Fruit fly (Drosophila melanogaster) whole organism: ENCODE results near the gene capu.

ENCODE experiments used
- Dll ChIP-seq: fragments of >200 bp; optimal IDR thresholded peaks from 2 replicates; lab custom pipeline; 2017
- EcR ChIP-seq, 2 experiments: fragments of >200 bp; optimal IDR thresholded peaks; 2 replicates each; lab custom pipeline; 2017; ENCODE audit warnings: missing biosample characterization in 2 of 2, missing genetic modification characterization in 2 of 2, missing genetic modification reagents in 2 of 2
- pan ChIP-seq: fragments of >200 bp; optimal IDR thresholded peaks from 2 replicates; lab custom pipeline; 2017
- psq ChIP-seq: fragments of >200 bp; optimal IDR thresholded peaks from 2 replicates; lab custom pipeline; 2017
- usp ChIP-seq: fragments of >200 bp; optimal IDR thresholded peaks from 2 replicates; lab custom pipeline; 2017; ENCODE audit warnings: missing biosample characterization, missing genetic modification characterization, mixed read lengths

DNA sequence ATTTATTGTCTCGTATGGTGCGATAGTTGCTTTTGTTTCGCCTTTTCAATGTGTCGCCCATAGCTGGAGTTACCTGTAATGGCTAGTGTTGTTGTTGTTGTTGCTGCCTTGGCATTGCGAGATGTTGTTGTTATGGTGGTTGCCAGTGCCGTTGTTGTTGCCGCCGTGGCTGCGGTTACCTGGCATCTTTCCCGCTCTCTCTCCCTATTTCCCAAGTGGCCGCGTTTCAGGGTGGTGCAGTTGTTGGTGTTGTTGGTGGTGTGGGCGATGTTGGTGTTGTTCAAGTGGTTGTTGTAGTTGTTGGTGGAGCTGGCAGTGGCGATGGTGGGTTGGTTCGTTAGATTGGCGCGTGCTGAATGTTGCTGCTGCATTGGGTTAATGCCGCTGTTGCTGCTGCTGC is 12.0 kb upstream of the capu start:
- TF ChIP-seq EcR (GFP tag; optimal IDR thresholded peaks at IDR 0.05; lab: Kevin White, UChicago) (no peak), pan (no peak), psq (lab: Kevin White, UChicago) (no peak), usp (no peak), Dll (lab: Kevin White, UChicago) (no peak)
